Worm (Caenorhabditis elegans): ENCODE measurements around the gene ugt-47.

DNA sequence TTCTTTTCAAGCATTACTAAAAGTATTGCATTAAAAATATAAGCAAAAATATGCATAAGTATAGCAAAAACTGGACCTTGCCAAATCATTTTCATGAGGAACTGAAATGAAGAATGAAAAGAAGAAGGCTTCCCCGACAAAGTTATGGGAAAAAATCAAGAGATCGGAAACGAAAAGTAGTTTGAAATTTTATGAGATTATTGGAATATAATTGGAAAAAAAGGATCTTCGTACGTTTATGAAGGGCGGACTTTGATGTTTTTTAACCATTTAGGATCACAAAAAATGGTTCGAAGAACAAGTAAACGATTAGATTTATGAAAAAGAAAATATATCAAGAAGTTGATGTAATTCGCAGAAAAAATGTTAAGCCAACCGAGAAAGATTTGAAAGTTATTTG, 22.5 kb upstream of the ugt-47 start, which contains the start of gene srxa-18:
- TF ChIP-seq tra-4 (tag; optimal IDR thresholded peaks at IDR 0.05) (no peak), F13C5.2 (tag; optimal IDR thresholded peaks at IDR 0.05) (no peak), ceh-13 (GFP tag; optimal IDR thresholded peaks at IDR 0.05) (no peak), hnd-1 (tag; optimal IDR thresholded peaks at IDR 0.05) (no peak), ama-1 (optimal IDR thresholded peaks at IDR 0.05) (no peak), hmbx-1 (tag; optimal IDR thresholded peaks at IDR 0.05) (no peak), ceh-36 (tag; optimal IDR thresholded peaks at IDR 0.05) (no peak), sea-1 (GFP tag; conservative IDR thresholded peaks at IDR 0.05) (no peak), tbx-11 (GFP tag; IDR thresholded peaks at IDR 0.05) (no peak)

All from whole organism, early embryonic.